Worm (Caenorhabditis elegans) whole organism, late embryonic: Measurements from ENCODE around the gene sax-2.

ENCODE experiments used
- ama-1 ChIP-seq: fragments of 150-350 bp; optimal IDR thresholded peaks from 2 replicates; lab custom pipeline; 2014
- che-1 ChIP-seq: sonication (generic microtip); optimal IDR thresholded peaks from 2 replicates; lab custom pipeline; 2016; ENCODE audit warnings: mild to moderate bottlenecking, missing genetic modification characterization, missing compliant biosample characterization
- gmeb-2 ChIP-seq: sonication (generic microtip); optimal IDR thresholded peaks from 2 replicates; lab custom pipeline; 2016; ENCODE audit warnings: missing genetic modification characterization, inconsistent platforms, missing compliant biosample characterization
- nfya-1 ChIP-seq: sonication (generic microtip); optimal IDR thresholded peaks from 2 replicates; lab custom pipeline; 2017; ENCODE audit warnings: missing genetic modification characterization, mild to moderate bottlenecking, missing compliant biosample characterization, antibody characterized with exemption, moderate library complexity
- pha-4 ChIP-seq: fragments of 150-350 bp; optimal IDR thresholded peaks from 2 replicates; lab custom pipeline; 2018; ENCODE audit warnings: missing biosample characterization, missing genetic modification reagents, missing genetic modification characterization
- syd-9 ChIP-seq: sonication (generic microtip); optimal IDR thresholded peaks from 2 replicates; lab custom pipeline; 2016; ENCODE audit warnings: mild to moderate bottlenecking, missing genetic modification characterization, moderate library complexity, missing compliant biosample characterization
- tbx-2 ChIP-seq: sonication (generic microtip); optimal IDR thresholded peaks from 2 replicates; lab custom pipeline; 2016; ENCODE audit warnings: missing genetic modification characterization, missing compliant biosample characterization
- ttx-3 ChIP-seq: sonication (generic microtip); optimal IDR thresholded peaks from 2 replicates; lab custom pipeline; 2016; ENCODE audit warnings: missing genetic modification reagents, missing genetic modification characterization, missing compliant biosample characterization

- TF ChIP-seq gmeb-2 (tag; lab: Kevin White, UChicago) (no peak), pha-4 (tag; lab: Kevin White, UChicago) (no peak), syd-9 (tag; lab: Kevin White, UChicago) (no peak), tbx-2 (tag; lab: Kevin White, UChicago) (no peak), ama-1 (lab: Kevin White, UChicago) (no peak), ttx-3 (tag; lab: Kevin White, UChicago) (no peak), nfya-1 (tag; lab: Kevin White, UChicago) (no peak), che-1 (tag; lab: Kevin White, UChicago) (no peak)
Observed at ce11 chrIII:5077150-5077814, 32.2 kb upstream of the sax-2 start, which contains the start of gene alh-1.
